Worm (Caenorhabditis elegans): ENCODE data around the gene irld-59.

DNA sequence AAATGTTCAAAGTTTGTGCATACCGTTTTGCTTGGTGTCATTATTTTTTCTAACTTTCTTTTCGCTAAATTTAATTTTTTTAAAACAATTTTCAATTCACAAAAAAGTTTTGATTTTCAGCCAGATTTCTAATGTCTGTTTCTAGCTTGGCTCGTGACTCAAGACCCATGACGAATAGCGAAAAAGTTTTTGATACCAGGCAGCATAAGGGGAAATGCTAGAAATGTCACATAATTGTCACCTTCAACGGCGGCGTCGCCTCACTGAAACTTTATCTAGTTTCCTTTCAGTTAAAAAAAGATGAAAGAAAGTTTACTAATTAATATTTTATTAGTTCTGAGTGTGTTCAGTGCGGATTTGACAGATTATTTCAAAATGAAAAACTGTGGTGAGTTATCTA is at the start of gene irld-59:
- TF ChIP-seq rec-8 (tag; optimal IDR thresholded peaks at IDR 0.05) = no peak
- TF ChIP-seq lin-40 (tag; optimal IDR thresholded peaks at IDR 0.05) = no peak
